Fruit fly (Drosophila melanogaster): ENCODE measurements around the gene Pka-C2.

- TF ChIP-seq Eip75B (GFP tag; optimal IDR thresholded peaks at IDR 0.05) (no peak), acj6 (GFP tag; optimal IDR thresholded peaks at IDR 0.05) (no peak), CG16779 (tag; optimal IDR thresholded peaks at IDR 0.05) (no peak), CG8319 (GFP tag; optimal IDR thresholded peaks at IDR 0.05) (no peak), Eip93F (GFP tag; optimal IDR thresholded peaks at IDR 0.05) (no peak), Sox14 (GFP tag; optimal IDR thresholded peaks at IDR 0.05) (no peak), CG6276 (GFP tag; optimal IDR thresholded peaks at IDR 0.05) (no peak), Smox (GFP tag; optimal IDR thresholded peaks at IDR 0.05) (no peak), Blimp-1 (GFP tag; optimal IDR thresholded peaks at IDR 0.05) (no peak)
Measured at dm6 chr3R:30718442-30718841, 21.5 kb upstream of the Pka-C2 start.
